Worm (Caenorhabditis elegans) whole organism, late embryonic: ENCODE data around the gene C54E4.12.

Experiments used
- ama-1 ChIP-seq: fragments of 150-350 bp; optimal IDR thresholded peaks from 2 replicates; lab custom pipeline; 2014
- ceh-31 ChIP-seq: sonication (generic microtip); optimal IDR thresholded peaks from 2 replicates; lab custom pipeline; 2016; ENCODE audit warnings: missing genetic modification characterization, missing compliant biosample characterization
- dmd-4 ChIP-seq: sonication (generic microtip); optimal IDR thresholded peaks from 2 replicates; lab custom pipeline; 2016; ENCODE audit warnings: borderline replicate concordance, missing genetic modification characterization, missing compliant biosample characterization
- elt-2 ChIP-seq: sonication (generic microtip); optimal IDR thresholded peaks from 2 replicates; lab custom pipeline; 2016; ENCODE audit warnings: missing genetic modification reagents, missing genetic modification characterization, missing compliant biosample characterization
- ets-4 ChIP-seq: sonication (generic microtip); optimal IDR thresholded peaks from 2 replicates; lab custom pipeline; 2016; ENCODE audit warnings: missing genetic modification characterization, missing compliant biosample characterization
- hlh-8 ChIP-seq: sonication (generic microtip); optimal IDR thresholded peaks from 2 replicates; lab custom pipeline; 2016; ENCODE audit warnings: missing genotype, missing genetic modification characterization, missing compliant biosample characterization
- nfya-1 ChIP-seq: sonication (generic microtip); optimal IDR thresholded peaks from 2 replicates; lab custom pipeline; 2017; ENCODE audit warnings: missing genetic modification characterization, mild to moderate bottlenecking, missing compliant biosample characterization, antibody characterized with exemption, moderate library complexity
- nhr-11 ChIP-seq: fragments of 150-350 bp; optimal IDR thresholded peaks from 2 replicates; lab custom pipeline; 2014; ENCODE audit warnings: missing biosample characterization, missing genetic modification characterization
- pqm-1 ChIP-seq: sonication (generic microtip); optimal IDR thresholded peaks from 2 replicates; lab custom pipeline; 2016; ENCODE audit warnings: missing genetic modification characterization, missing compliant biosample characterization

DNA sequence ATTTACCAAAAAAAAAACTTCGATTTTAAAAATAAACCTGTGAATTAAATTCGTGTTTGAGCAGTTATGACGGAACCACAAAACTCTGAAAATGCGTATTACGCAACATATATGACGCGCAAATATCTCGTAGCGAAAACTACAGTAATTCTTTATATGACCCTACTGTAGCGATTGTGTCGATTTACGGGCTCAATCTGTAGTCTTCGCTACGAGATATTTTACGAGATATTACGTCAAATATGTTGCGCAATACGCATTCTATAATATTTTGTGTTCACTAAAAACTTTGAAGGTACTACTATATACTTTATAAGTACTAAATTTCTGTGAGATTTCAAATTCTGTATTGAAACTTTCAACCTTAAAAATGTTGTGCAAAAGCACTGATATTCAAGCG lies 3.0 kb downstream of the C54E4.12 start:
- no peak for TF ChIP-seq elt-2 (tag; lab: Kevin White, UChicago)
- TF ChIP-seq nfya-1 (tag; lab: Kevin White, UChicago), result no peak
- TF ChIP-seq ceh-31 (tag; lab: Kevin White, UChicago), result no peak
- no peak for TF ChIP-seq ets-4 (tag; lab: Kevin White, UChicago)
- TF ChIP-seq ama-1 (lab: Kevin White, UChicago), result no peak
- no peak for TF ChIP-seq dmd-4 (tag; lab: Kevin White, UChicago)
- no peak for TF ChIP-seq pqm-1
- TF ChIP-seq nhr-11, result no peak
- no peak for TF ChIP-seq hlh-8 (tag; lab: Kevin White, UChicago)
